Worm (Caenorhabditis elegans) whole organism, mixed stage, embryonic: Measurements from ENCODE around the gene osm-1.

Experiments used
- M03D4.4 ChIP-seq: sonication (generic microtip); optimal IDR thresholded peaks from 2 replicates; lab custom pipeline; 2017; ENCODE audit warnings: mild to moderate bottlenecking, missing genetic modification characterization, missing compliant biosample characterization
- bed-3 ChIP-seq: fragments of 200-800 bp; sonication (Bioruptor generic); optimal IDR thresholded peaks from 3 replicates; lab custom pipeline; 2018; ENCODE audit warnings: mild to moderate bottlenecking, missing genetic modification characterization, moderate library complexity, missing compliant biosample characterization
- blmp-1 ChIP-seq: fragments of 150-350 bp; optimal IDR thresholded peaks from 2 replicates; lab custom pipeline; 2014; ENCODE audit warnings: missing biosample characterization, missing genetic modification characterization
- ceh-39 ChIP-seq: fragments of 150-350 bp; optimal IDR thresholded peaks from 2 replicates; lab custom pipeline; 2014; ENCODE audit warnings: missing biosample characterization, missing genetic modification characterization
- ceh-43 ChIP-seq: fragments of 200-800 bp; sonication (Bioruptor generic); optimal IDR thresholded peaks from 2 replicates; lab custom pipeline; 2018; ENCODE audit warnings: mild to moderate bottlenecking, missing genetic modification characterization, moderate library complexity, missing compliant biosample characterization
- ceh-83 ChIP-seq: fragments of 200-800 bp; sonication (Bioruptor generic); optimal IDR thresholded peaks from 2 replicates; lab custom pipeline; 2018; ENCODE audit warnings: mild to moderate bottlenecking, missing genetic modification characterization, missing compliant biosample characterization
- ces-1 ChIP-seq: fragments of 150-350 bp; optimal IDR thresholded peaks from 2 replicates; lab custom pipeline; 2014; ENCODE audit warnings: missing biosample characterization, missing genetic modification reagents, missing genetic modification characterization
- cnd-1 ChIP-seq: fragments of 200-800 bp; sonication (Bioruptor generic); optimal IDR thresholded peaks from 2 replicates; lab custom pipeline; 2018; ENCODE audit warnings: mild to moderate bottlenecking, missing genetic modification characterization, missing compliant biosample characterization
- drap-1 ChIP-seq: fragments of 200-800 bp; sonication (Bioruptor generic); optimal IDR thresholded peaks from 3 replicates; lab custom pipeline; 2018; ENCODE audit warnings: mild to moderate bottlenecking, missing genetic modification characterization, missing compliant biosample characterization
- elt-1 ChIP-seq: sonication (generic microtip); optimal IDR thresholded peaks from 2 replicates; lab custom pipeline; 2017; ENCODE audit warnings: missing genetic modification characterization, mild to moderate bottlenecking, missing compliant biosample characterization, antibody characterized with exemption, moderate library complexity, borderline replicate concordance; ENCODE audit not compliant: insufficient read depth
- elt-3 ChIP-seq: fragments of 150-350 bp; optimal IDR thresholded peaks from 2 replicates; lab custom pipeline; 2014; ENCODE audit warnings: missing biosample characterization, missing genetic modification characterization
- flh-1 ChIP-seq: fragments of 200-800 bp; sonication (Bioruptor generic); optimal IDR thresholded peaks from 2 replicates; lab custom pipeline; 2018; ENCODE audit warnings: mild to moderate bottlenecking, missing genetic modification characterization, moderate library complexity, missing compliant biosample characterization
- ham-2 ChIP-seq: fragments of 200-800 bp; sonication (Bioruptor generic); optimal IDR thresholded peaks from 2 replicates; lab custom pipeline; 2018; ENCODE audit warnings: mild to moderate bottlenecking, missing genetic modification characterization, missing compliant biosample characterization
- hlh-1 ChIP-seq: fragments of 150-350 bp; optimal IDR thresholded peaks from 2 replicates; lab custom pipeline; 2014; ENCODE audit warnings: missing biosample characterization, missing genetic modification reagents, missing genetic modification characterization
- lin-13 ChIP-seq: fragments of 150-350 bp; optimal IDR thresholded peaks from 2 replicates; lab custom pipeline; 2014; ENCODE audit warnings: missing biosample characterization, missing genetic modification characterization
- lin-32 ChIP-seq: fragments of 200-800 bp; sonication (Bioruptor generic); optimal IDR thresholded peaks from 2 replicates; lab custom pipeline; 2018; ENCODE audit warnings: mild to moderate bottlenecking, missing genetic modification characterization, missing compliant biosample characterization
- lsy-2 ChIP-seq: fragments of 150-350 bp; optimal IDR thresholded peaks from 2 replicates; lab custom pipeline; 2014; ENCODE audit warnings: missing biosample characterization, missing genetic modification characterization
- mab-5 ChIP-seq: fragments of 150-350 bp; optimal IDR thresholded peaks from 2 replicates; lab custom pipeline; 2014; ENCODE audit warnings: missing biosample characterization, missing genetic modification characterization
- mep-1 ChIP-seq: fragments of 150-350 bp; optimal IDR thresholded peaks from 2 replicates; lab custom pipeline; 2017; ENCODE audit warnings: missing biosample characterization, missing genetic modification reagents, missing genetic modification characterization, inconsistent platforms
- mls-2 ChIP-seq: sonication (generic microtip); optimal IDR thresholded peaks from 2 replicates; lab custom pipeline; 2016; ENCODE audit warnings: mild to moderate bottlenecking, missing genetic modification characterization, moderate library complexity, missing compliant biosample characterization
- nhr-12 ChIP-seq: fragments of 150-350 bp; optimal IDR thresholded peaks from 2 replicates; lab custom pipeline; 2014; ENCODE audit warnings: missing biosample characterization, missing genetic modification characterization
- nhr-2 ChIP-seq: fragments of 150-350 bp; optimal IDR thresholded peaks from 2 replicates; lab custom pipeline; 2014; ENCODE audit warnings: missing biosample characterization, missing genetic modification characterization
- nhr-237 ChIP-seq: fragments of 150-350 bp; optimal IDR thresholded peaks from 2 replicates; lab custom pipeline; 2014; ENCODE audit warnings: missing biosample characterization, missing genetic modification characterization
- nhr-28 ChIP-seq: fragments of 150-350 bp; optimal IDR thresholded peaks from 2 replicates; lab custom pipeline; 2014; ENCODE audit warnings: missing biosample characterization, missing genetic modification characterization
- nhr-76 ChIP-seq: sonication (generic microtip); optimal IDR thresholded peaks from 2 replicates; lab custom pipeline; 2017; ENCODE audit warnings: missing biosample characterization, missing genetic modification characterization
- pha-4 ChIP-seq: fragments of 150-350 bp; optimal IDR thresholded peaks from 2 replicates; lab custom pipeline; 2018; ENCODE audit warnings: missing biosample characterization, missing genetic modification reagents, missing genetic modification characterization
- sem-2 ChIP-seq: fragments of 200-800 bp; sonication (Bioruptor generic); optimal IDR thresholded peaks from 2 replicates; lab custom pipeline; 2018; ENCODE audit warnings: mild to moderate bottlenecking, missing genetic modification characterization, missing compliant biosample characterization
- snpc-4 ChIP-seq: fragments of 150-350 bp; optimal IDR thresholded peaks from 2 replicates; lab custom pipeline; 2014; ENCODE audit warnings: missing biosample characterization, missing genetic modification characterization
- sptf-1 ChIP-seq: sonication (generic microtip); optimal IDR thresholded peaks from 2 replicates; lab custom pipeline; 2017; ENCODE audit warnings: mild to moderate bottlenecking, missing genetic modification characterization, moderate library complexity, missing compliant biosample characterization
- unc-120 ChIP-seq: sonication (generic microtip); optimal IDR thresholded peaks from 2 replicates; lab custom pipeline; 2017; ENCODE audit warnings: missing genetic modification characterization, missing compliant biosample characterization; ENCODE audit not compliant: poor library complexity, severe bottlenecking
- unc-39 ChIP-seq: fragments of 150-350 bp; optimal IDR thresholded peaks from 2 replicates; lab custom pipeline; 2014; ENCODE audit warnings: missing biosample characterization, missing genetic modification characterization
- unc-62 ChIP-seq: fragments of 150-350 bp; optimal IDR thresholded peaks from 2 replicates; lab custom pipeline; 2014; ENCODE audit warnings: missing biosample characterization, missing genetic modification reagents, missing genetic modification characterization
- ztf-11 ChIP-seq: fragments of 150-350 bp; optimal IDR thresholded peaks from 2 replicates; lab custom pipeline; 2014; ENCODE audit warnings: missing biosample characterization, missing genetic modification characterization

Gene osm-1

DNA sequence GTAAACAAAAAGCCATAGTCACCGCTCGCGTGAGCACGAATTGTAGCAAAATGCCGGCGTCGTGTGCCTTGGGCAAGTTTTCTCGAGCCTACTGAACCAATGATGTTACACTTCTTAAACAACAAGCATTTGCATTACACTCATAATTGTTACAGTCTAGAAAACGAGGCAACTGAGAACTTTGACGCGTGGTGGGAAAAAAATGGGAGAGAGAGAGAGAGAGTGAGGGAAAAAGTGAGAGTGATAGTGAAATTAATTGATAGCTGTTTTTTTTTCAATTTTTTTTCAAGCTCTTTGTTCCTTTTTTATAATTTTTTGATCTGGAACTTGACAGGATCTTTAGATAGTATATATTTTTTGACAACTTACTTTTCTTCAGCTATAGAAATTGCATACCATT lies 5.3 kb upstream of the osm-1 start:
- TF ChIP-seq mls-2 (no peak), nhr-12 (tag; lab: Kevin White, UChicago) (no peak), hlh-1 (tag; lab: Kevin White, UChicago) (peak; percentile 73), nhr-237 (tag; lab: Kevin White, UChicago) (no peak)

DNA sequence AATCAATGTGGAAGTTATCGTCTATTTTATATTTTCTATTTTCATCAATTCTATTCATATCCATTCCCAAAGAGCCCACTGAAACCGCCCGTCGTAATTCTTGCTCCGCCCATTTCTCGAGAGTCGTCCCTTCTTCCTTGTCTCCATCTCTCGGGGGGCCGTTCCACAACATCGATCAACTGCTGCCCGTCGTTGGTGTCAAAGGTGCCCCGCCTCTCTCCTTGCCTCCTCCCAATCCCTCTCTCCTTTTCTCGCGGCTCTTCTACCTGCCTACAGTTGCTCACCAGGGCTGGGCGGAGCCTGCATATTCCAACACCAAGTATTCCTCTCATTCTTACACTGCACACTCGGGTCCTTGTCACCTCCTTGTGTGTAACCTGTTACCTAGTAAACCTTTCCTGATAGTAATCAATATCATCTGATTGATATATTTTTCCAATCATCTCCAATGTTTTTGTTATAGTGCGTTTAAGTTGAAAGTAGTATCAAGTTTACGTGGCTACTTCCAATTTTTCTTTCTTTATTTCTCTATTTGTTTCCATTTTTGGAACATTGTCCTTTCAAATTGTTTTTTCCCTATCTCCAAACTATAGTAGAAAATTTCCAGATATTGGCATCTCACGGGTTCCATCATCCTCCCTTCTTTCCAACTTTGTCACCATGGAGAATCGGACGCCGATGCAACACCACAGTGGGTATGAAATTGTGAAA lies 4.1 kb upstream of the osm-1 start, which contains the start of gene pat-9:
TSS of gene pat-9 (plus strand) at position 661 of the 711 bp plus-strand sequence.
- TF ChIP-seq lsy-2 (tag; lab: Kevin White, UChicago) (no peak), hlh-1 (tag; lab: Kevin White, UChicago) (peak; percentile 78), M03D4.4 (tag; lab: Kevin White, UChicago) (peak; percentile 32), unc-120 (tag; lab: Kevin White, UChicago) (peak; percentile 68), ceh-43 (GFP tag; lab: Kevin White, UChicago) (no peak)

DNA sequence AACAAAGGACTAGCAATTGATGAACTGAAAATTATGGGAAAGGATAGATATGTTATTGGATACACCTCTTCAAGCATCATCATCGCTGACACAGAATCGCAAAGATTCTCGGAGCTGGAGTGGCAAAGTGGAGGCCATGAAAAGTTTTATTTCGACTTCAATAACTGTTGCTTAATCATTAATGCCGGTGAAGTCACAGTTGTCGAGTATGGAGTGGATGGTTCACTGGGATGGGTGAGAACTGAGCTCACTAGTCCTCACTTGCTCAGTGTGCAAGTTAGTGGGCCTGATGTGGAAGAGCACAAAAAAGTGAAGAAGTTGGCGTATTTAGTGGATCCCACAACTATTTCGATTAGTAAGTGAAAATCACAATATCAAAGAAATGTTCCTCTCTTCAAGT lies 3.4 kb downstream of the osm-1 start:
- TF ChIP-seq bed-3: no peak
- no peak for TF ChIP-seq elt-1
- no peak for TF ChIP-seq sem-2 (GFP tag; lab: Kevin White, UChicago)
- TF ChIP-seq elt-3: no peak
- no peak for TF ChIP-seq nhr-12 (tag; lab: Kevin White, UChicago)
- TF ChIP-seq mls-2: no peak
- TF ChIP-seq pha-4 (tag; lab: Kevin White, UChicago): no peak
- TF ChIP-seq nhr-28: no peak
- no peak for TF ChIP-seq ces-1 (GFP tag; lab: Kevin White, UChicago)
- TF ChIP-seq ceh-43 (GFP tag; lab: Kevin White, UChicago): no peak
- no peak for TF ChIP-seq snpc-4 (tag; lab: Kevin White, UChicago)
- TF ChIP-seq blmp-1 (tag; lab: Kevin White, UChicago): no peak
- no peak for TF ChIP-seq hlh-1 (tag; lab: Kevin White, UChicago)
- no peak for TF ChIP-seq drap-1 (GFP tag; lab: Kevin White, UChicago)
- TF ChIP-seq, all 35 proteins: peak for 0

DNA sequence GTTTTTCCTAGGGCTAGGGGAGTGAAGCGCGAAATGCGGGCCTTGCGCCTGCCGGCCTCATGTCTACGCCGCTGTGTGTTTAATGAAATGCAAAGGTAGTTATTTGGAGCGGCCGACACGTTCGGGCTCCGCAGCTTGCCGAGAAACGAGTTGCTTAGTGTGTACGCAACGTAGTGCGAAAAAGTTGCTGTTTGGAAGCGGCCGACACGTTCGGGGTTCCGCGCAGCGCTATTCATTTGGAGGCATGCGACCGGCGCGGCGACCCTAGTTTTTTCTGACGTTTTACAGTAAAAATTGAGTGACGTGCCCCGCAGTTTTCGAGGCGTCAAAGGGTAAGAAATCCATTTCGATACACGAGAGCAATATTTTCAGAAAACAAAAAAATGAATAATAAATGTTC lies 5.2 kb downstream of the osm-1 start:
- TF ChIP-seq lsy-2 (tag; lab: Kevin White, UChicago) (no peak), sem-2 (GFP tag; lab: Kevin White, UChicago) (no peak), hlh-1 (tag; lab: Kevin White, UChicago) (no peak), snpc-4 (tag; lab: Kevin White, UChicago) (no peak), M03D4.4 (tag; lab: Kevin White, UChicago) (no peak), unc-120 (tag; lab: Kevin White, UChicago) (no peak), nhr-12 (tag; lab: Kevin White, UChicago) (no peak), flh-1 (no peak), unc-39 (tag; lab: Kevin White, UChicago) (no peak), lin-32 (GFP tag; lab: Kevin White, UChicago) (no peak), mls-2 (no peak), mab-5 (tag; lab: Kevin White, UChicago) (no peak), elt-3 (no peak), mep-1 (no peak), ham-2 (no peak)

DNA sequence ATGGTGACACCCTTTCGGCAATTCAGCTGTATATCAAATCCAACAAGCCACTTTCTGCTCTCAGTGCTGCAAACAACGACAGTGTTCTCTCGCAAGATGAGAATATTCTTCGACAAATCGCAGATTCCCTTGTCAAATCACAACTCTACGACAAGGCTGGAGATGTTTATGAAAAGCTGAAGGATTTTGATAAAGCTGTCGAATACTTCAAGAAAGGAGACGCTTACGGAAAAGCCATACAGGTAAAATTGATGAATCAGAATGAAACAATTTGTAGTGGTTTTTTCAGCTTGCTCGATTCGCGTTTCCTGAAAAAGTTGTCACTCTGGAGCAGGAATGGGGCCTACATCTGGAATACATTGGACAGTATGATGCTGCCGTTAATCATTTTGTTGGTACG lies 5.7 kb downstream of the osm-1 start:
- TF ChIP-seq nhr-237 (tag; lab: Kevin White, UChicago): no peak
- TF ChIP-seq ceh-39 (tag; lab: Kevin White, UChicago): no peak
- TF ChIP-seq ceh-83 (GFP tag; lab: Kevin White, UChicago): no peak
- TF ChIP-seq flh-1: no peak
- TF ChIP-seq elt-1: no peak
- no peak for TF ChIP-seq lin-13 (tag; lab: Kevin White, UChicago)
- TF ChIP-seq snpc-4 (tag; lab: Kevin White, UChicago): no peak
- TF ChIP-seq cnd-1 (tag; lab: Kevin White, UChicago): no peak
- TF ChIP-seq elt-3: no peak
- no peak for TF ChIP-seq nhr-2
- TF ChIP-seq nhr-28: no peak
- no peak for TF ChIP-seq ces-1 (GFP tag; lab: Kevin White, UChicago)
- TF ChIP-seq unc-62: no peak
- no peak for TF ChIP-seq nhr-76 (tag; lab: Kevin White, UChicago)
- TF ChIP-seq nhr-12 (tag; lab: Kevin White, UChicago): no peak
- no peak for TF ChIP-seq M03D4.4 (tag; lab: Kevin White, UChicago)
- TF ChIP-seq sptf-1 (tag; lab: Kevin White, UChicago): no peak
- TF ChIP-seq ztf-11 (tag; lab: Kevin White, UChicago): no peak
